Fruit fly (Drosophila melanogaster) whole organism, wandering third instar larva: ENCODE measurements around the gene CG5003.

Source experiments
- Abd-B ChIP-seq: fragments of >200 bp; optimal IDR thresholded peaks from 2 replicates; lab custom pipeline; 2017; ENCODE audit warnings: missing biosample characterization, missing genetic modification characterization
- CG32264 ChIP-seq: fragments of 200-800 bp; sonication (Bioruptor generic); optimal IDR thresholded peaks from 2 replicates; lab custom pipeline; 2016; ENCODE audit warnings: missing biosample characterization, missing genetic modification characterization
- CG9705 ChIP-seq: fragments of 200-800 bp; sonication (Bioruptor generic); optimal IDR thresholded peaks from 2 replicates; lab custom pipeline; 2018; ENCODE audit warnings: missing biosample characterization, mild to moderate bottlenecking, missing genetic modification characterization
- Dfd ChIP-seq: fragments of >200 bp; optimal IDR thresholded peaks from 2 replicates; lab custom pipeline; 2017; ENCODE audit warnings: missing biosample characterization, missing genetic modification characterization
- GATAd ChIP-seq: sonication (Bioruptor generic); optimal IDR thresholded peaks from 2 replicates; lab custom pipeline; 2016; ENCODE audit warnings: missing biosample characterization, missing genetic modification characterization
- HLH106 ChIP-seq: fragments of 200-800 bp; optimal IDR thresholded peaks from 3 replicates; lab custom pipeline; 2019; ENCODE audit warnings: missing biosample characterization, mild to moderate bottlenecking, missing genetic modification characterization, moderate library complexity
- Hr78 ChIP-seq: fragments of >200 bp; optimal IDR thresholded peaks from 2 replicates; lab custom pipeline; 2017; ENCODE audit warnings: missing biosample characterization, missing genetic modification characterization
- Hr83 ChIP-seq: fragments of 200-300 bp; sonication (Bioruptor generic); optimal IDR thresholded peaks from 2 replicates; lab custom pipeline; 2016; ENCODE audit warnings: missing biosample characterization, mild to moderate bottlenecking, missing genetic modification characterization, moderate library complexity; ENCODE audit not compliant: poor library complexity, severe bottlenecking
- Jra ChIP-seq: sonication (Bioruptor generic); optimal IDR thresholded peaks from 2 replicates; lab custom pipeline; 2016; ENCODE audit warnings: missing biosample characterization, missing genetic modification characterization
- Mio ChIP-seq: sonication (Bioruptor generic); optimal IDR thresholded peaks from 2 replicates; lab custom pipeline; 2016; ENCODE audit warnings: missing biosample characterization, missing genetic modification characterization
- Myc ChIP-seq: fragments of >200 bp; optimal IDR thresholded peaks from 2 replicates; lab custom pipeline; 2017
- N ChIP-seq: fragments of >200 bp; optimal IDR thresholded peaks from 2 replicates; lab custom pipeline; 2018; ENCODE audit warnings: missing biosample characterization, missing external identifiers, missing genetic modification characterization
- OdsH ChIP-seq: fragments of 200-800 bp; sonication (Bioruptor generic); optimal IDR thresholded peaks from 2 replicates; lab custom pipeline; 2016; ENCODE audit warnings: missing biosample characterization, mild to moderate bottlenecking, missing genetic modification characterization
- Rel ChIP-seq, 2 experiments: fragments of 200-800 bp; sonication (Bioruptor generic) in 1 of 2; optimal IDR thresholded peaks; 2 replicates in 1 of 2; 3 replicates in 1 of 2; lab custom pipeline; 2016 to 2019; ENCODE audit warnings: mild to moderate bottlenecking in 2 of 2, missing biosample characterization in 2 of 2, missing genetic modification characterization in 2 of 2, moderate library complexity in 1 of 2
- Sp1 ChIP-seq: fragments of 200-800 bp; sonication (Bioruptor generic); optimal IDR thresholded peaks from 3 replicates; lab custom pipeline; 2019; ENCODE audit warnings: missing biosample characterization, mild to moderate bottlenecking, missing genetic modification characterization, moderate library complexity
- Vsx2 ChIP-seq: fragments of 200-300, 225-300 bp; sonication (Bioruptor generic); optimal IDR thresholded peaks from 2 replicates; lab custom pipeline; 2018; ENCODE audit warnings: missing biosample characterization, missing genetic modification characterization; ENCODE audit not compliant: partially characterized antibody
- br ChIP-seq: fragments of 200-800 bp; sonication (Bioruptor generic); optimal IDR thresholded peaks from 2 replicates; lab custom pipeline; 2016; ENCODE audit warnings: missing biosample characterization, missing genetic modification characterization
- brk ChIP-seq: fragments of 200-800 bp; sonication (Bioruptor generic); optimal IDR thresholded peaks from 2 replicates; lab custom pipeline; 2016; ENCODE audit warnings: missing biosample characterization, mild to moderate bottlenecking, missing genetic modification characterization
- dl ChIP-seq, 2 experiments: fragments of 175-275, 200-275 bp in 1 of 2; fragments of 200-275 bp in 1 of 2; sonication (Bioruptor generic); optimal IDR thresholded peaks; lab custom pipeline; 2018; ENCODE audit warnings: mild to moderate bottlenecking in 2 of 2, missing biosample characterization in 2 of 2, missing genetic modification characterization in 2 of 2, moderate library complexity in 2 of 2; ENCODE audit not compliant: partially characterized antibody in 2 of 2, insufficient read depth in 1 of 2
- dmrt93B ChIP-seq: fragments of 200-800 bp; sonication (Bioruptor generic); optimal IDR thresholded peaks from 2 replicates; lab custom pipeline; 2018; ENCODE audit warnings: missing biosample characterization, mild to moderate bottlenecking, missing genetic modification characterization
- dsf ChIP-seq: sonication (Bioruptor generic); optimal IDR thresholded peaks from 2 replicates; lab custom pipeline; 2016; ENCODE audit warnings: missing biosample characterization, missing genetic modification characterization, borderline replicate concordance
- ey ChIP-seq: fragments of 200-800 bp; sonication (Bioruptor generic); optimal IDR thresholded peaks from 2 replicates; lab custom pipeline; 2016; ENCODE audit warnings: missing biosample characterization, missing genetic modification characterization
- foxo ChIP-seq, 2 experiments: fragments of 200-800 bp; sonication (Bioruptor generic); optimal IDR thresholded peaks; 2 replicates in 1 of 2; 3 replicates in 1 of 2; lab custom pipeline; 2016 to 2017; ENCODE audit warnings: missing biosample characterization in 2 of 2, missing genetic modification characterization in 2 of 2
- fru ChIP-seq: fragments of 200-800 bp; sonication (Bioruptor generic); optimal IDR thresholded peaks from 3 replicates; lab custom pipeline; 2016; ENCODE audit warnings: missing biosample characterization, mild to moderate bottlenecking, missing genetic modification characterization
- h ChIP-seq: fragments of 200-800 bp; sonication (Bioruptor generic); optimal IDR thresholded peaks from 3 replicates; lab custom pipeline; 2016; ENCODE audit warnings: missing biosample characterization, mild to moderate bottlenecking, missing genetic modification characterization
- jim ChIP-seq: fragments of 175-275, 200-325 bp; sonication (Bioruptor generic); optimal IDR thresholded peaks from 2 replicates; lab custom pipeline; 2016; ENCODE audit warnings: missing biosample characterization, mild to moderate bottlenecking, missing genetic modification characterization
- lola ChIP-seq: fragments of >200 bp; optimal IDR thresholded peaks from 2 replicates; lab custom pipeline; 2017; ENCODE audit warnings: missing biosample characterization, missing genetic modification characterization
- pan ChIP-seq: fragments of >200 bp; optimal IDR thresholded peaks from 2 replicates; lab custom pipeline; 2017
- psq ChIP-seq: fragments of 200-800 bp; sonication (Bioruptor generic); optimal IDR thresholded peaks from 3 replicates; lab custom pipeline; 2017; ENCODE audit warnings: missing biosample characterization, mild to moderate bottlenecking, missing genetic modification characterization, moderate library complexity
- rgr ChIP-seq: fragments of 200-800 bp; sonication (Bioruptor generic); optimal IDR thresholded peaks from 3 replicates; lab custom pipeline; 2016; ENCODE audit warnings: missing biosample characterization, mild to moderate bottlenecking, missing genetic modification characterization
- sv ChIP-seq: fragments of 200-800 bp; sonication (Bioruptor generic); optimal IDR thresholded peaks from 3 replicates; lab custom pipeline; 2016; ENCODE audit warnings: missing biosample characterization, missing genetic modification characterization
- usp ChIP-seq: fragments of >200 bp; optimal IDR thresholded peaks from 2 replicates; lab custom pipeline; 2017; ENCODE audit warnings: missing biosample characterization, missing genetic modification characterization
- woc ChIP-seq: sonication (Bioruptor generic); optimal IDR thresholded peaks from 2 replicates; lab custom pipeline; 2016; ENCODE audit warnings: missing biosample characterization, mild to moderate bottlenecking, missing genetic modification characterization

CG5003 gene

DNA sequence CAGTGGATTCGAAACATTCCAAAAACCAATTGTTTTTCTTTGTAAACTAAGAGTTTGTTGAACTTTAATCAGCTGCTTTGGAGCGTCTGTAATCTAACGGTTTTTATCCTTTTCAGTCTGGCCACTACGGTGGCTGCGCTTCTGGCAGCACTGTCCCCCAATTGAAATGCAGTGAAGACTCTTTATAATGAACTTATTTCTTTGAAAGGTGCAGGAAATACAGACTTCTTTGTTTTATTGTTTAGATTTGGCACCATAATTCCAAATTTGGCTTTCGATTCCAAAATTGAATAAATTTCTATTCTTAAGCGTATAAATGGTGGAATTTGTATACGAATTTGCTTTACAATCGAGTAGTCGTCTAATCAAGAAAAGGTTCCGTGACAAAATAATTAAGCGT lies 11.8 kb upstream of the CG5003 start, which contains the start of gene nenya:
nenya (minus strand) TSS at position 35 of the 400 bp plus-strand sequence.
- no peak for TF ChIP-seq ey (GFP tag; lab: Kevin White, UChicago)
- TF ChIP-seq br: no peak
- TF ChIP-seq dsf (GFP tag; lab: Kevin White, UChicago): no peak
- TF ChIP-seq Myc (lab: Kevin White, UChicago): no peak
- no peak for TF ChIP-seq Hr78
- no peak for TF ChIP-seq psq (GFP tag; lab: Kevin White, UChicago)
- TF ChIP-seq sv (GFP tag; lab: Kevin White, UChicago): no peak
- TF ChIP-seq Mio: no peak
- no peak for TF ChIP-seq CG9705 (GFP tag; lab: Kevin White, UChicago)
- no peak for TF ChIP-seq rgr (GFP tag; lab: Kevin White, UChicago)
- no peak for TF ChIP-seq brk (GFP tag; lab: Kevin White, UChicago)
- no peak for TF ChIP-seq Sp1 (GFP tag; lab: Kevin White, UChicago)
- no peak for TF ChIP-seq OdsH (GFP tag; lab: Kevin White, UChicago)

DNA sequence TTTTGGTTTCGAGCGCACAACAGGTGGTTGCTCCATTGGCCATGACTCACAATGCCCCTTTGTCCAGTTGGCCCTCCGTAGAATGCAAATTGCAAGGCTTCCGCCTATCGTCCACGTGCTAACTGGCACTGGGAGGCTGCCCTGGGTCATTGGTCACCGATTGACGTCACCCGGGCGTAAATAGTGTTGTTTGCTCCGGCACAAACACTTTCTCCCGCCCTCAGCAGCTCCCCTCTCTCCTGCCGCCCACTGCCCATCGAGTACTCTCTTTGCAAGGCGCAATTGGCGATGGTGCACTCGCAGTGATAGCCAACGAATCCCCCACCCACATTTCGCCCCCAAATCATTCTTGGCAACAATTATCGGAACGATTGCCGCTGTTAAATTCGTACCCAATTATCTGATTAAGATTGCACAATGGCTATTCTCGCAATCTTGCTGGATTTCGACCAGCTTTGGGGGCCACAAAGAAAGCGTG lies 10.5 kb upstream of the CG5003 start:
- TF ChIP-seq woc: no peak
- no peak for TF ChIP-seq OdsH (GFP tag; lab: Kevin White, UChicago)
- TF ChIP-seq h: peak; percentile 74
- TF ChIP-seq pan (lab: Kevin White, UChicago): no peak
- no peak for TF ChIP-seq br
- TF ChIP-seq Vsx2 (GFP tag; lab: Kevin White, UChicago): no peak
- no peak for TF ChIP-seq Rel (GFP tag; optimal IDR thresholded peaks at IDR 0.05; lab: Kevin White, UChicago)
- peak; percentile 24 for TF ChIP-seq Rel (tag; optimal IDR thresholded peaks at IDR 0.05; lab: Kevin White, UChicago)
- TF ChIP-seq N (GFP tag; lab: Kevin White, UChicago): no peak

DNA sequence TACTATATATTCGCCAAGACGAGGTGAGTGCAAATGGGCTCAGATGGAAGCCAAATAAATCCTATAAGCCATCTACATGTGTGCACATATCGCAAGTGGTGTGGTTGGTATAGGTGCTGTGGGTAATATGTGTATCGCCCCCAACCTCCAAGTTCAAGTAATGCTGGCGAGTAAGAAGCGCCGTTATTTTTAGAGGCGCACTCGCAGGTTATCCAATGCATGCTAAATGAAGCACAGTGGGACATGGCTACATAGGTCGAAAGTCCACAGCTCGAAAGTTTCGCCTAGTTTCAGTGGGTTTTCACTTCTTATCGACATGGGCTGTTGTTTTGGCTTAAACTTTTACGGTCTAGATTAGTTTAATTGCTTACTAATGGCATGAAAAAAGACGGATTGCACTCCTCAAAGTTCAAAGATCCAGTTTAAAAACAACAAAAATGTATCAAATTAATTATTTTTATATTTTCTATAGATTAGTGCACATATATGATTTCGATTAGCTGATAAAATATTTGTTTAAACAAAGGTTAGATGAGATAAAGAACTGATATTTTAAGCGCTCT lies 9.7 kb upstream of the CG5003 start:
- TF ChIP-seq usp (GFP tag; lab: Kevin White, UChicago) (no peak), dmrt93B (GFP tag; lab: Kevin White, UChicago) (no peak), h (no peak), psq (GFP tag; lab: Kevin White, UChicago) (peak; percentile 7), Sp1 (GFP tag; lab: Kevin White, UChicago) (no peak), Dfd (no peak), Hr83 (no peak), lola (no peak), pan (lab: Kevin White, UChicago) (no peak), GATAd (GFP tag; lab: Kevin White, UChicago) (no peak), Jra (GFP tag; lab: Kevin White, UChicago) (no peak), HLH106 (peak; percentile 10), br (no peak), sv (GFP tag; lab: Kevin White, UChicago) (no peak), dl (GFP tag; optimal IDR thresholded peaks at IDR 0.05; lab: Kevin White, UChicago; ENCODE audit: insufficient read depth in 1 of 2, partially characterized antibody in 2 of 2) (no peak), Abd-B (GFP tag; lab: Kevin White, UChicago) (no peak), Myc (lab: Kevin White, UChicago) (no peak), Rel (GFP tag; optimal IDR thresholded peaks at IDR 0.05; lab: Kevin White, UChicago) (no peak), Rel (tag; optimal IDR thresholded peaks at IDR 0.05; lab: Kevin White, UChicago) (no peak), CG9705 (GFP tag; lab: Kevin White, UChicago) (no peak), CG32264 (GFP tag; lab: Kevin White, UChicago) (no peak), brk (GFP tag; lab: Kevin White, UChicago) (no peak), dsf (GFP tag; lab: Kevin White, UChicago) (no peak), jim (GFP tag; lab: Kevin White, UChicago) (no peak), foxo (GFP tag; optimal IDR thresholded peaks at IDR 0.05; lab: Kevin White, UChicago) (peak in 1 of 2 experiments; percentile 27), fru (no peak), Mio (no peak)
- TF ChIP-seq, all 38 proteins: peak for 3
